Worm (Caenorhabditis elegans) whole organism, L1 larva: ENCODE data around the gene pac-1.

Experiments
- C34B4.2 ChIP-seq: sonication (generic microtip); optimal IDR thresholded peaks from 2 replicates; lab custom pipeline; 2017; ENCODE audit warnings: mild to moderate bottlenecking, missing genetic modification characterization, missing compliant biosample characterization
- F16B12.6 ChIP-seq: fragments of 150-350 bp; optimal IDR thresholded peaks from 2 replicates; lab custom pipeline; 2014; ENCODE audit warnings: missing biosample characterization, missing genetic modification characterization
- Y116A8C.19 ChIP-seq: sonication (generic microtip); optimal IDR thresholded peaks from 2 replicates; lab custom pipeline; 2016; ENCODE audit warnings: missing compliant biosample characterization, missing genetic modification characterization, borderline replicate concordance
- alr-1 ChIP-seq: fragments of 200-800 bp; sonication (Bioruptor generic); optimal IDR thresholded peaks from 2 replicates; lab custom pipeline; 2018; ENCODE audit warnings: borderline replicate concordance, mild to moderate bottlenecking, missing genetic modification characterization, missing compliant biosample characterization
- aly-2 ChIP-seq: fragments of 150-350 bp; optimal IDR thresholded peaks from 2 replicates; lab custom pipeline; 2014; ENCODE audit warnings: missing biosample characterization, missing genetic modification characterization
- ama-1 ChIP-seq: fragments of 150-350 bp; optimal IDR thresholded peaks from 2 replicates; lab custom pipeline; 2014
- ceh-63 ChIP-seq: fragments of 200-800 bp; sonication (Bioruptor generic); optimal IDR thresholded peaks from 2 replicates; lab custom pipeline; 2018; ENCODE audit warnings: mild to moderate bottlenecking, missing genetic modification characterization, missing compliant biosample characterization
- ceh-82 ChIP-seq, 3 experiments: fragments of 150-350 bp in 1 of 3; sonication (generic microtip) in 2 of 3; optimal IDR thresholded peaks; 2 replicates each; lab custom pipeline; 2014 to 2017; ENCODE audit warnings: missing biosample characterization in 3 of 3, missing genetic modification characterization in 3 of 3
- dpl-1 ChIP-seq, 3 experiments: fragments of 150-350 bp in 2 of 3; sonication (generic microtip) in 1 of 3; optimal IDR thresholded peaks; 2 replicates each; lab custom pipeline; 2014 to 2017; ENCODE audit warnings: missing biosample characterization in 3 of 3, missing genetic modification characterization in 3 of 3, missing genetic modification reagents in 3 of 3
- dsc-1 ChIP-seq: sonication (generic microtip); optimal IDR thresholded peaks from 2 replicates; lab custom pipeline; 2016; ENCODE audit warnings: mild to moderate bottlenecking, missing genetic modification characterization, missing compliant biosample characterization
- efl-1 ChIP-seq, 4 experiments: fragments of 150-350 bp; optimal IDR thresholded peaks in 3 of 4; peaks in 1 of 4; 1 replicate in 1 of 4; 2 replicates in 3 of 4; lab custom pipeline; 2014; ENCODE audit warnings: missing biosample characterization in 2 of 4, missing genetic modification characterization in 2 of 4, missing genetic modification reagents in 2 of 4
- egl-27 ChIP-seq, 2 experiments: fragments of 150-350 bp in 1 of 2; sonication (generic microtip); optimal IDR thresholded peaks; 3 replicates each; lab custom pipeline; 2017 to 2018; ENCODE audit warnings: missing biosample characterization in 2 of 2, missing genetic modification characterization in 2 of 2, missing genetic modification reagents in 2 of 2
- elt-2 ChIP-seq: sonication (generic microtip); optimal IDR thresholded peaks from 2 replicates; lab custom pipeline; 2016; ENCODE audit warnings: missing genetic modification characterization, mild to moderate bottlenecking, inconsistent platforms, missing compliant biosample characterization, missing genetic modification reagents
- elt-3 ChIP-seq, 6 experiments: fragments of 150-350 bp in 1 of 6; sonication (generic microtip); optimal IDR thresholded peaks; 2 replicates each; lab custom pipeline; 2017 to 2018; ENCODE audit warnings: missing biosample characterization in 6 of 6, missing genetic modification characterization in 6 of 6, inconsistent platforms in 1 of 6
- ets-5 ChIP-seq: fragments of 200-800 bp; sonication (Bioruptor generic); IDR thresholded peaks from 2 replicates; pipeline ENCODE4 v1.3.6; 2022; ENCODE audit warnings: missing genetic modification characterization, missing compliant biosample characterization
- fkh-10 ChIP-seq: sonication (generic microtip); optimal IDR thresholded peaks from 2 replicates; lab custom pipeline; 2017; ENCODE audit warnings: missing biosample characterization, missing genetic modification reagents, missing genetic modification characterization
- fkh-4 ChIP-seq: sonication (generic microtip); optimal IDR thresholded peaks from 2 replicates; lab custom pipeline; 2016; ENCODE audit warnings: missing compliant biosample characterization, missing genetic modification characterization, borderline replicate concordance
- grh-1 ChIP-seq: fragments of 200-800 bp; sonication (Bioruptor generic); IDR thresholded peaks from 2 replicates; pipeline ENCODE4 v1.3.6; 2022; ENCODE audit warnings: missing genetic modification reagents, missing genetic modification characterization, missing compliant biosample characterization
- hlh-17 ChIP-seq: fragments of 200-800 bp; sonication (Bioruptor generic); optimal IDR thresholded peaks from 2 replicates; lab custom pipeline; 2018; ENCODE audit warnings: missing genetic modification characterization, mild to moderate bottlenecking, missing compliant biosample characterization, moderate library complexity, borderline replicate concordance
- hlh-4 ChIP-seq: sonication (generic microtip); optimal IDR thresholded peaks from 2 replicates; lab custom pipeline; 2016; ENCODE audit warnings: mild to moderate bottlenecking, missing genetic modification characterization, missing compliant biosample characterization
- irx-1 ChIP-seq: sonication (generic microtip); optimal IDR thresholded peaks from 2 replicates; lab custom pipeline; 2016; ENCODE audit warnings: missing genetic modification characterization, missing compliant biosample characterization
- lin-13 ChIP-seq: fragments of 150-350 bp; optimal IDR thresholded peaks from 2 replicates; lab custom pipeline; 2014; ENCODE audit warnings: missing biosample characterization, missing genetic modification reagents, missing genetic modification characterization
- lin-14 ChIP-seq: fragments of 200-800 bp; sonication (Bioruptor generic); optimal IDR thresholded peaks from 2 replicates; lab custom pipeline; 2018; ENCODE audit warnings: mild to moderate bottlenecking, missing genetic modification characterization, moderate library complexity, missing compliant biosample characterization
- lin-15B ChIP-seq: fragments of 150-350 bp; sonication (generic microtip); optimal IDR thresholded peaks from 3 replicates; lab custom pipeline; 2014; ENCODE audit warnings: missing biosample characterization, missing genetic modification characterization
- lin-35 ChIP-seq, 2 experiments: fragments of 150-350 bp; optimal IDR thresholded peaks; 2 replicates each; lab custom pipeline; 2014; ENCODE audit warnings: missing biosample characterization in 2 of 2, missing genetic modification characterization in 2 of 2, missing genetic modification reagents in 2 of 2
- lin-39 ChIP-seq: fragments of 150-350 bp; optimal IDR thresholded peaks from 2 replicates; lab custom pipeline; 2014; ENCODE audit warnings: missing biosample characterization, missing genetic modification reagents, missing genetic modification characterization
- lsy-2 ChIP-seq, 2 experiments: fragments of 150-350 bp; optimal IDR thresholded peaks; 2 replicates each; lab custom pipeline; 2014; ENCODE audit warnings: missing biosample characterization in 2 of 2, missing genetic modification characterization in 2 of 2
- mdl-1 ChIP-seq, 2 experiments: fragments of 150-350 bp; optimal IDR thresholded peaks; 2 replicates each; lab custom pipeline; 2014 to 2017; ENCODE audit warnings: missing biosample characterization in 2 of 2, missing genetic modification characterization in 2 of 2, inconsistent platforms in 1 of 2
- mef-2 ChIP-seq: fragments of 150-350 bp; optimal IDR thresholded peaks from 2 replicates; lab custom pipeline; 2014; ENCODE audit warnings: missing biosample characterization, missing genetic modification characterization
- mep-1 ChIP-seq: fragments of 150-350 bp; optimal IDR thresholded peaks from 2 replicates; lab custom pipeline; 2014; ENCODE audit warnings: missing biosample characterization, missing genetic modification characterization
- nhr-12 ChIP-seq: sonication (generic microtip); optimal IDR thresholded peaks from 2 replicates; lab custom pipeline; 2017; ENCODE audit warnings: missing biosample characterization, missing genetic modification characterization
- nhr-19 ChIP-seq: fragments of 200-800 bp; sonication (Bioruptor generic); conservative IDR thresholded peaks from 2 replicates; pipeline ENCODE4 v1.3.6; 2022; ENCODE audit warnings: missing genetic modification characterization, missing compliant biosample characterization
- nhr-20 ChIP-seq: sonication (generic microtip); optimal IDR thresholded peaks from 2 replicates; lab custom pipeline; 2016; ENCODE audit warnings: mild to moderate bottlenecking, missing genetic modification characterization, missing compliant biosample characterization
- nhr-237 ChIP-seq: fragments of 150-350 bp; optimal IDR thresholded peaks from 2 replicates; lab custom pipeline; 2014; ENCODE audit warnings: missing biosample characterization, missing genetic modification characterization
- nhr-28 ChIP-seq: fragments of 150-350 bp; optimal IDR thresholded peaks from 2 replicates; lab custom pipeline; 2014; ENCODE audit warnings: missing biosample characterization, missing genetic modification characterization
- nhr-76 ChIP-seq: sonication (generic microtip); optimal IDR thresholded peaks from 2 replicates; lab custom pipeline; 2017; ENCODE audit warnings: missing biosample characterization, missing genetic modification characterization
- pax-3 ChIP-seq: fragments of 200-800 bp; sonication (Bioruptor generic); optimal IDR thresholded peaks from 2 replicates; lab custom pipeline; 2018; ENCODE audit warnings: mild to moderate bottlenecking, missing genetic modification characterization, moderate library complexity, missing compliant biosample characterization
- pqm-1 ChIP-seq: sonication (generic microtip); optimal IDR thresholded peaks from 3 replicates; lab custom pipeline; 2017; ENCODE audit warnings: missing biosample characterization, missing genetic modification characterization
- rnt-1 ChIP-seq: sonication (generic microtip); optimal IDR thresholded peaks from 2 replicates; lab custom pipeline; 2016; ENCODE audit warnings: mild to moderate bottlenecking, missing genetic modification characterization, moderate library complexity, missing compliant biosample characterization
- skn-1 ChIP-seq: fragments of 150-350 bp; optimal IDR thresholded peaks from 2 replicates; lab custom pipeline; 2014; ENCODE audit warnings: missing biosample characterization, missing genetic modification characterization
- snpc-4 ChIP-seq: fragments of 150-350 bp; optimal IDR thresholded peaks from 2 replicates; lab custom pipeline; 2014; ENCODE audit warnings: missing biosample characterization, missing genetic modification characterization
- snu-23 ChIP-seq: sonication (generic microtip); optimal IDR thresholded peaks from 2 replicates; lab custom pipeline; 2016; ENCODE audit warnings: missing genetic modification characterization, missing compliant biosample characterization
- sptf-1 ChIP-seq: fragments of 150-350 bp; optimal IDR thresholded peaks from 2 replicates; lab custom pipeline; 2014; ENCODE audit warnings: missing biosample characterization, missing genetic modification characterization
- swsn-7 ChIP-seq: sonication (generic microtip); optimal IDR thresholded peaks from 2 replicates; lab custom pipeline; 2016; ENCODE audit warnings: missing genetic modification characterization, missing compliant biosample characterization
- tbx-2 ChIP-seq: sonication (generic microtip); optimal IDR thresholded peaks from 2 replicates; lab custom pipeline; 2016; ENCODE audit warnings: missing genetic modification characterization, missing compliant biosample characterization
- unc-130 ChIP-seq: fragments of 150-350 bp; optimal IDR thresholded peaks from 2 replicates; lab custom pipeline; 2017; ENCODE audit warnings: missing biosample characterization, missing genetic modification characterization, inconsistent platforms
- unc-30 ChIP-seq: sonication (generic microtip); optimal IDR thresholded peaks from 2 replicates; lab custom pipeline; 2017; ENCODE audit warnings: missing biosample characterization, missing genetic modification characterization
- unc-62 ChIP-seq: fragments of 150-350 bp; optimal IDR thresholded peaks from 2 replicates; lab custom pipeline; 2014; ENCODE audit warnings: missing biosample characterization, missing genetic modification reagents, missing genetic modification characterization
- unc-86 ChIP-seq: sonication (generic microtip); optimal IDR thresholded peaks from 2 replicates; lab custom pipeline; 2016; ENCODE audit warnings: missing genetic modification characterization, missing compliant biosample characterization
- vab-15 ChIP-seq: sonication (generic microtip); optimal IDR thresholded peaks from 2 replicates; lab custom pipeline; 2017; ENCODE audit warnings: missing genotype, mild to moderate bottlenecking, missing genetic modification characterization, missing compliant biosample characterization
- xbp-1 ChIP-seq: sonication (generic microtip); optimal IDR thresholded peaks from 2 replicates; lab custom pipeline; 2016; ENCODE audit warnings: missing genetic modification characterization, missing compliant biosample characterization
- zag-1 ChIP-seq: fragments of 150-350 bp; optimal IDR thresholded peaks from 2 replicates; lab custom pipeline; 2014; ENCODE audit warnings: missing biosample characterization, missing genetic modification characterization

Gene pac-1

DNA sequence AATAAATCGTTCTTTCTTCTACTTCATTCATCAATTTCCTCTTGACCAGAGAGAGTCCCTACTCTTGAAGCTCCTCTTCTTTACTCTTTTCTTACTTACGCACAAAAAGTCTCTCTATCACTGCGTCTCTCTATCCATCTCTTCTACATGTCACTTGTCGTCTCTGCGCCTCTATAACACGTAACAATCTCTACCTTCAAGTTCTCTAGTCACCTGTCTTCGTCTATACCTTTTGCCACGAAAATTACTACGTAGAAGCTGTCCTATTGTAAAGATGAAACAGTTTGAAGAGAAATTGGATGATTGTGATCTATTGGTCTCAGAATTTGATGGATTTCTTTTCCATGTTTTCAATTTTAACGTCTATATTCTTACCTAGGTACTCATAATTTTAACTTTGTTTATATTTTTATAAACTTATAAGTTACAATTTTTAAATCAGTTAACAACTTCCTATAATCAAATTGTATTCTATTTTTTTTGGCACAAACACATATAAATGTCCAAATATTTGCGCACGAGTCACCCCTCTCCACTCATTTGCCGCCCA, 62.1 kb downstream of the pac-1 start, which contains the start of gene C02D5.2 (continued):
- TF ChIP-seq ceh-82 (tag; optimal IDR thresholded peaks at IDR 0.05; lab: Kevin White, UChicago) (peak in 2 of 3 experiments; percentile 31 to 36), lin-13 (GFP tag; lab: Kevin White, UChicago) (no peak), unc-86 (tag; lab: Kevin White, UChicago) (no peak), elt-2 (tag; lab: Kevin White, UChicago) (no peak), lsy-2 (tag; optimal IDR thresholded peaks at IDR 0.05; lab: Kevin White, UChicago) (peak; percentile 50 to 71), skn-1 (peak; percentile 65), hlh-4 (tag; lab: Kevin White, UChicago) (no peak), nhr-19 (GFP tag; lab: Robert Waterston, UW) (peak; percentile 52), egl-27 (tag; optimal IDR thresholded peaks at IDR 0.05; lab: Kevin White, UChicago) (no peak), hlh-17 (GFP tag; lab: Kevin White, UChicago) (no peak), C34B4.2 (tag; lab: Kevin White, UChicago) (no peak), nhr-76 (no peak), unc-62 (GFP tag; lab: Kevin White, UChicago) (no peak), fkh-10 (no peak), tbx-2 (tag; lab: Kevin White, UChicago) (peak; percentile 22), rnt-1 (peak; percentile 80), fkh-4 (tag; lab: Kevin White, UChicago) (no peak), ama-1 (lab: Kevin White, UChicago) (no peak), efl-1 (optimal IDR thresholded peaks at IDR 0.05; lab: Kevin White, UChicago) (peak; percentile 67 to 70), efl-1 (GFP tag; optimal IDR thresholded peaks at IDR 0.05 in 1 of 2; lab: Kevin White, UChicago) (peak in 1 of 2 experiments; percentile 76), irx-1 (tag; lab: Kevin White, UChicago) (peak; percentile 9), pqm-1 (tag; lab: Kevin White, UChicago) (no peak), nhr-12 (no peak), nhr-28 (no peak), Y116A8C.19 (tag; lab: Kevin White, UChicago) (no peak), dpl-1 (GFP tag; optimal IDR thresholded peaks at IDR 0.05; lab: Kevin White, UChicago) (peak in 2 of 3 experiments; percentile 11 to 30), unc-130 (tag; lab: Kevin White, UChicago) (no peak), ceh-63 (GFP tag; lab: Kevin White, UChicago) (no peak), lin-35 (GFP tag; optimal IDR thresholded peaks at IDR 0.05; lab: Kevin White, UChicago) (peak; percentile 40 to 50), mef-2 (tag; lab: Kevin White, UChicago) (no peak), F16B12.6 (tag; lab: Kevin White, UChicago) (no peak), snpc-4 (no peak), alr-1 (tag; lab: Kevin White, UChicago) (no peak), aly-2 (tag; lab: Kevin White, UChicago) (peak; percentile 1), ets-5 (GFP tag; lab: Robert Waterston, UW) (no peak), pax-3 (tag; lab: Kevin White, UChicago) (no peak), zag-1 (no peak), vab-15 (tag; lab: Kevin White, UChicago) (no peak), mep-1 (no peak), lin-39 (tag; lab: Kevin White, UChicago) (no peak), elt-3 (tag; optimal IDR thresholded peaks at IDR 0.05; lab: Kevin White, UChicago) (peak in 1 of 6 experiments; percentile 30), dsc-1 (tag; lab: Kevin White, UChicago) (no peak), grh-1 (GFP tag; lab: Robert Waterston, UW) (no peak), nhr-20 (tag; lab: Kevin White, UChicago) (peak; percentile 58), sptf-1 (tag; lab: Kevin White, UChicago) (no peak), swsn-7 (tag; lab: Kevin White, UChicago) (peak; percentile 46), lin-14 (peak; percentile 74), xbp-1 (tag; lab: Kevin White, UChicago) (peak; percentile 44), nhr-237 (tag; lab: Kevin White, UChicago) (no peak), mdl-1 (tag; optimal IDR thresholded peaks at IDR 0.05; lab: Kevin White, UChicago) (no peak), lin-15B (tag; lab: Kevin White, UChicago) (no peak), unc-30 (tag; lab: Kevin White, UChicago) (no peak), snu-23 (peak; percentile 60)
